Fruit fly (Drosophila melanogaster) whole organism, embryonic: ENCODE data around the gene Iru.

ENCODE experiments used
- Ada2b ChIP-seq: fragments of 200-800 bp; sonication (Bioruptor generic); IDR thresholded peaks from 2 replicates; pipeline ENCODE4 v1.3.6; 2022; ENCODE audit warnings: missing biosample characterization, missing genetic modification characterization
- Asciz ChIP-seq: fragments of 200-800 bp; sonication (Bioruptor generic); optimal IDR thresholded peaks from 2 replicates; lab custom pipeline; 2017; ENCODE audit warnings: missing biosample characterization, mild to moderate bottlenecking, missing genetic modification characterization, missing genetic modification reagents
- Awh ChIP-seq: fragments of 200-800 bp; sonication (Bioruptor generic); IDR thresholded peaks from 2 replicates; pipeline ENCODE4, ENCODE4 v1.3.6; 2022; ENCODE audit warnings: missing biosample characterization, missing genetic modification characterization
- B-H2 ChIP-seq: fragments of 200-800 bp; sonication (Bioruptor generic); optimal IDR thresholded peaks from 2 replicates; lab custom pipeline; 2018; ENCODE audit warnings: missing biosample characterization, mild to moderate bottlenecking, missing genetic modification characterization
- CG10147 ChIP-seq: fragments of 200-800 bp; sonication (Bioruptor generic); optimal IDR thresholded peaks from 2 replicates; lab custom pipeline; 2019; ENCODE audit warnings: missing biosample characterization, mild to moderate bottlenecking, missing genetic modification characterization, moderate library complexity
- CG10321 ChIP-seq: fragments of 200-800 bp; sonication (Bioruptor generic); IDR thresholded peaks from 2 replicates; pipeline ENCODE4 v1.3.6; 2022; ENCODE audit warnings: missing biosample characterization, missing genetic modification characterization
- CG10543 ChIP-seq: fragments of 200-800 bp; sonication (Bioruptor generic); optimal IDR thresholded peaks from 3 replicates; lab custom pipeline; 2017; ENCODE audit warnings: missing biosample characterization, mild to moderate bottlenecking, missing genetic modification characterization, moderate library complexity
- CG11085 ChIP-seq: fragments of 200-800 bp; sonication (Bioruptor generic); IDR thresholded peaks from 2 replicates; pipeline ENCODE4 v1.3.6; 2022; ENCODE audit warnings: missing biosample characterization, missing genetic modification characterization
- CG11247 ChIP-seq: fragments of 200-800 bp; sonication (Bioruptor generic); IDR thresholded peaks from 2 replicates; pipeline ENCODE4 v1.3.6; 2022; ENCODE audit warnings: missing biosample characterization, missing genetic modification characterization
- CG12391 ChIP-seq: fragments of 200-800 bp; sonication (Bioruptor generic); optimal IDR thresholded peaks from 3 replicates; lab custom pipeline; 2018; ENCODE audit warnings: missing biosample characterization, mild to moderate bottlenecking, missing genetic modification characterization, moderate library complexity
- CG13424 ChIP-seq: fragments of 200-800 bp; sonication (Bioruptor generic); optimal IDR thresholded peaks from 2 replicates; lab custom pipeline; 2019; ENCODE audit warnings: missing biosample characterization, mild to moderate bottlenecking, missing genetic modification characterization, moderate library complexity
- CG13894 ChIP-seq: fragments of 200-800 bp; sonication (Bioruptor generic); optimal IDR thresholded peaks from 3 replicates; lab custom pipeline; 2018; ENCODE audit warnings: missing biosample characterization, mild to moderate bottlenecking, missing genetic modification characterization, moderate library complexity
- CG15073 ChIP-seq: fragments of 200-800 bp; sonication (Bioruptor generic); optimal IDR thresholded peaks from 2 replicates; lab custom pipeline; 2016; ENCODE audit warnings: missing biosample characterization, missing genetic modification characterization
- CG15601 ChIP-seq: fragments of 200-800 bp; sonication (Bioruptor generic); optimal IDR thresholded peaks from 3 replicates; lab custom pipeline; 2019; ENCODE audit warnings: missing biosample characterization, mild to moderate bottlenecking, missing genetic modification characterization, moderate library complexity
- CG17385 ChIP-seq: fragments of 200-800 bp; sonication (Bioruptor generic); optimal IDR thresholded peaks from 3 replicates; lab custom pipeline; 2018; ENCODE audit warnings: missing biosample characterization, mild to moderate bottlenecking, missing genetic modification characterization
- CG18619 ChIP-seq: fragments of 200-800 bp; sonication (Bioruptor generic); optimal IDR thresholded peaks from 3 replicates; lab custom pipeline; 2017; ENCODE audit warnings: missing biosample characterization, mild to moderate bottlenecking, missing genetic modification characterization
- CG3407 ChIP-seq: fragments of 200-800 bp; sonication (Bioruptor generic); optimal IDR thresholded peaks from 2 replicates; lab custom pipeline; 2018; ENCODE audit warnings: missing biosample characterization, mild to moderate bottlenecking, missing genetic modification characterization
- CG3847 ChIP-seq: fragments of 200-800 bp; sonication (Bioruptor generic); IDR thresholded peaks from 2 replicates; pipeline ENCODE4 v1.3.6; 2022; ENCODE audit warnings: missing biosample characterization, missing genetic modification characterization
- CG4404 ChIP-seq: fragments of 200-800 bp; sonication (Bioruptor generic); IDR thresholded peaks from 2 replicates; pipeline ENCODE4 v1.3.6; 2022; ENCODE audit warnings: missing biosample characterization, missing genetic modification characterization
- CG7987 ChIP-seq: fragments of 200-800 bp; sonication (Bioruptor generic); optimal IDR thresholded peaks from 2 replicates; lab custom pipeline; 2018; ENCODE audit warnings: missing biosample characterization, mild to moderate bottlenecking, missing genetic modification characterization, moderate library complexity
- CG8290 ChIP-seq, 3 experiments: fragments of 200-800 bp; sonication (Bioruptor generic); optimal IDR thresholded peaks; 2 replicates each; lab custom pipeline; 2016 to 2019; ENCODE audit warnings: missing biosample characterization in 3 of 3, missing genetic modification characterization in 3 of 3, mild to moderate bottlenecking in 2 of 3, moderate library complexity in 1 of 3
- CG9727 ChIP-seq: fragments of 200-800 bp; sonication (Bioruptor generic); optimal IDR thresholded peaks from 3 replicates; lab custom pipeline; 2017; ENCODE audit warnings: missing biosample characterization, mild to moderate bottlenecking, missing genetic modification characterization
- Dad ChIP-seq: fragments of 200-800 bp; sonication (Bioruptor generic); optimal IDR thresholded peaks from 3 replicates; lab custom pipeline; 2016; ENCODE audit warnings: missing biosample characterization, missing genetic modification characterization
- Dbx ChIP-seq: fragments of 200-800 bp; sonication (Bioruptor generic); IDR thresholded peaks from 3 replicates; pipeline ENCODE4 v1.3.6; 2022; ENCODE audit warnings: missing biosample characterization, missing genetic modification characterization
- Deaf1 ChIP-seq: fragments of 200-800 bp; optimal IDR thresholded peaks from 3 replicates; lab custom pipeline; 2019; ENCODE audit warnings: missing biosample characterization, mild to moderate bottlenecking, missing genetic modification characterization, moderate library complexity
- Dll ChIP-seq: fragments of 200-800 bp; sonication (Bioruptor generic); IDR thresholded peaks from 4 replicates; pipeline ENCODE4 v1.3.6; 2022; ENCODE audit warnings: missing biosample characterization, missing genetic modification characterization; ENCODE audit not compliant: partially characterized antibody
- H2.0 ChIP-seq: fragments of 200-800 bp; sonication (Bioruptor generic); IDR thresholded peaks from 2 replicates; pipeline ENCODE4 v1.3.6; 2022; ENCODE audit warnings: missing biosample characterization, missing genetic modification characterization
- Hr39 ChIP-seq: fragments of >200 bp; optimal IDR thresholded peaks from 2 replicates; lab custom pipeline; 2017
- Lpt ChIP-seq: fragments of >200 bp; optimal IDR thresholded peaks from 2 replicates; lab custom pipeline; 2018; ENCODE audit warnings: missing biosample characterization, missing genetic modification characterization
- Mes4 ChIP-seq: fragments of 200-800 bp; sonication (Bioruptor generic); optimal IDR thresholded peaks from 2 replicates; lab custom pipeline; 2016; ENCODE audit warnings: missing biosample characterization, missing genetic modification characterization
- Mrtf ChIP-seq: fragments of 200-800 bp; sonication (Bioruptor generic); IDR thresholded peaks from 3 replicates; pipeline ENCODE4 v1.3.6; 2022; ENCODE audit warnings: missing biosample characterization, missing genetic modification characterization
- Nf-YC ChIP-seq: fragments of 200-800 bp; optimal IDR thresholded peaks from 3 replicates; lab custom pipeline; 2019; ENCODE audit warnings: missing biosample characterization, mild to moderate bottlenecking, missing genetic modification characterization, moderate library complexity
- NfI ChIP-seq: fragments of 200-800 bp; sonication (Bioruptor generic); optimal IDR thresholded peaks from 3 replicates; lab custom pipeline; 2018; ENCODE audit warnings: missing biosample characterization, mild to moderate bottlenecking, missing genetic modification characterization, moderate library complexity
- Oaz ChIP-seq: fragments of 200-800 bp; sonication (Bioruptor generic); IDR thresholded peaks from 2 replicates; pipeline ENCODE4 v1.3.6; 2022; ENCODE audit warnings: missing biosample characterization, missing genetic modification characterization
- Ptx1 ChIP-seq: fragments of 200-800 bp; sonication (Bioruptor generic); IDR thresholded peaks from 2 replicates; pipeline ENCODE4 v1.3.6; 2022; ENCODE audit warnings: missing biosample characterization, missing genetic modification characterization
- Sry-β ChIP-seq: fragments of 200-800 bp; sonication (Bioruptor generic); optimal IDR thresholded peaks from 2 replicates; lab custom pipeline; 2018; ENCODE audit warnings: missing biosample characterization, mild to moderate bottlenecking, missing genetic modification characterization, moderate library complexity
- bcd ChIP-seq: fragments of 200-800 bp; sonication (Bioruptor generic); optimal IDR thresholded peaks from 2 replicates; lab custom pipeline; 2017; ENCODE audit warnings: missing biosample characterization, mild to moderate bottlenecking, missing genetic modification characterization
- bowl ChIP-seq: fragments of 200-800 bp; sonication (Bioruptor generic); IDR thresholded peaks from 2 replicates; pipeline ENCODE4 v1.3.6; 2022; ENCODE audit warnings: missing biosample characterization, missing genetic modification characterization
- chinmo ChIP-seq: fragments of 200-800 bp; sonication (Bioruptor generic); IDR thresholded peaks from 4 replicates; pipeline ENCODE4 v1.3.6; 2022; ENCODE audit warnings: missing biosample characterization, missing genetic modification characterization; ENCODE audit not compliant: partially characterized antibody
- chm ChIP-seq: fragments of 200-800 bp; sonication (Bioruptor generic); IDR thresholded peaks from 2 replicates; pipeline ENCODE4 v1.3.6; 2022; ENCODE audit warnings: missing biosample characterization, missing genetic modification characterization
- en ChIP-seq: fragments of 200-800 bp; sonication (Bioruptor generic); optimal IDR thresholded peaks from 2 replicates; lab custom pipeline; 2016; ENCODE audit warnings: missing biosample characterization, missing genetic modification characterization
- esg ChIP-seq: fragments of 200-800 bp; sonication (Bioruptor generic); conservative IDR thresholded peaks from 2 replicates; pipeline ENCODE4 v1.3.6; 2022; ENCODE audit warnings: missing biosample characterization, missing genetic modification characterization
- fd102C ChIP-seq: fragments of 200-800 bp; sonication (Bioruptor generic); optimal IDR thresholded peaks from 2 replicates; lab custom pipeline; 2018; ENCODE audit warnings: missing biosample characterization, mild to moderate bottlenecking, missing genetic modification characterization, moderate library complexity
- fru ChIP-seq: fragments of >200 bp; optimal IDR thresholded peaks from 2 replicates; lab custom pipeline; 2017
- luna ChIP-seq: fragments of 200-800 bp; sonication (Bioruptor generic); optimal IDR thresholded peaks from 2 replicates; lab custom pipeline; 2016; ENCODE audit warnings: missing biosample characterization, missing genetic modification characterization
- p53 ChIP-seq: fragments of 200-800 bp; sonication (Bioruptor generic); optimal IDR thresholded peaks from 2 replicates; lab custom pipeline; 2016; ENCODE audit warnings: missing biosample characterization, missing genetic modification characterization
- psq ChIP-seq: fragments of 200-800 bp; sonication (Bioruptor generic); optimal IDR thresholded peaks from 2 replicates; lab custom pipeline; 2017; ENCODE audit warnings: missing biosample characterization, missing genetic modification characterization
- pzg ChIP-seq: fragments of 200-800 bp; sonication (Bioruptor generic); optimal IDR thresholded peaks from 3 replicates; lab custom pipeline; 2018; ENCODE audit warnings: missing biosample characterization, mild to moderate bottlenecking, missing genetic modification characterization, moderate library complexity
- salm ChIP-seq: fragments of 200-800 bp; sonication (Bioruptor generic); optimal IDR thresholded peaks from 2 replicates; lab custom pipeline; 2018; ENCODE audit warnings: missing biosample characterization, mild to moderate bottlenecking, missing genetic modification characterization
- slbo ChIP-seq: fragments of 200-800 bp; sonication (Bioruptor generic); IDR thresholded peaks from 2 replicates; pipeline ENCODE4 v1.3.6; 2022; ENCODE audit warnings: missing biosample characterization, missing genetic modification characterization
- slp2 ChIP-seq: fragments of 200-800 bp; sonication (Bioruptor generic); optimal IDR thresholded peaks from 2 replicates; lab custom pipeline; 2016; ENCODE audit warnings: missing biosample characterization, missing genetic modification characterization
- stc ChIP-seq: fragments of 200-800 bp; sonication (Bioruptor generic); IDR thresholded peaks from 2 replicates; pipeline ENCODE4 v1.3.6; 2022; ENCODE audit warnings: missing biosample characterization, missing genetic modification characterization

Iru gene

dm6 chr3R:9001720-9002240, 4.5 kb upstream of the Iru start (continued):
- no peak for TF ChIP-seq CG15073 (GFP tag; lab: Kevin White, UChicago)
- no peak for TF ChIP-seq CG18619 (GFP tag; lab: Kevin White, UChicago)
- TF ChIP-seq slbo (GFP tag; lab: Robert Waterston, UW) = no peak
- no peak for TF ChIP-seq fd102C (GFP tag; lab: Kevin White, UChicago)
- TF ChIP-seq CG7987 (GFP tag; lab: Kevin White, UChicago) = no peak
- no peak for TF ChIP-seq bowl (GFP tag; lab: Robert Waterston, UW)
- peak; percentile 37 for TF ChIP-seq B-H2 (GFP tag; lab: Kevin White, UChicago)
- no peak for TF ChIP-seq Ada2b (GFP tag; lab: Robert Waterston, UW)
- TF ChIP-seq CG11085 (GFP tag; lab: Robert Waterston, UW) = no peak
- no peak for TF ChIP-seq Nf-YC (tag; lab: Kevin White, UChicago)
- TF ChIP-seq CG8290 (GFP tag; optimal IDR thresholded peaks at IDR 0.05; lab: Kevin White, UChicago) = no peak
- TF ChIP-seq CG8290 (tag; optimal IDR thresholded peaks at IDR 0.05; lab: Kevin White, UChicago) = no peak
- no peak for TF ChIP-seq Dll
- TF ChIP-seq psq = no peak
- TF ChIP-seq Sry-β (GFP tag; lab: Kevin White, UChicago) = no peak
- TF ChIP-seq CG13424 (tag; lab: Kevin White, UChicago) = no peak
- TF ChIP-seq chm (GFP tag; lab: Robert Waterston, UW) = no peak
- TF ChIP-seq CG3847 = no peak
- TF ChIP-seq H2.0 (GFP tag; lab: Robert Waterston, UW) = no peak
- no peak for TF ChIP-seq Ptx1 (GFP tag; lab: Robert Waterston, UW)
- no peak for TF ChIP-seq CG4404 (GFP tag; lab: Robert Waterston, UW)
- no peak for TF ChIP-seq CG15601
- TF ChIP-seq Dbx (GFP tag; lab: Robert Waterston, UW) = peak; percentile 14; the same call in 1 of the 3 replicates
- TF ChIP-seq Mrtf (GFP tag; lab: Robert Waterston, UW) = no peak
- no peak for TF ChIP-seq NfI (GFP tag; lab: Kevin White, UChicago)
- TF ChIP-seq CG10321 (GFP tag; lab: Robert Waterston, UW) = no peak
- no peak for TF ChIP-seq CG17385 (GFP tag; lab: Kevin White, UChicago)
- TF ChIP-seq Dad (GFP tag; lab: Kevin White, UChicago) = no peak
- no peak for TF ChIP-seq CG9727 (GFP tag; lab: Kevin White, UChicago)
- no peak for TF ChIP-seq CG12391 (tag; lab: Kevin White, UChicago)
- 0 out of 4 replicates have a peak, but pooled peaks have one; percentile 43 for TF ChIP-seq chinmo
- TF ChIP-seq CG10147 (GFP tag; lab: Kevin White, UChicago) = no peak
- no peak for TF ChIP-seq Hr39 (lab: Kevin White, UChicago)
- TF ChIP-seq CG3407 (GFP tag; lab: Kevin White, UChicago) = no peak
- TF ChIP-seq luna (GFP tag; lab: Kevin White, UChicago) = no peak
- TF ChIP-seq fru (lab: Kevin White, UChicago) = no peak
- no peak for TF ChIP-seq pzg (GFP tag; lab: Kevin White, UChicago)
- 0 out of 2 replicates have a peak, but pooled peaks have one; percentile 11 for TF ChIP-seq stc (GFP tag; lab: Robert Waterston, UW)
- TF ChIP-seq bcd (GFP tag; lab: Kevin White, UChicago) = no peak
- no peak for TF ChIP-seq salm
- TF ChIP-seq Oaz = no peak
- TF ChIP-seq slp2 (GFP tag; lab: Kevin White, UChicago) = no peak
- TF ChIP-seq Mes4 (GFP tag; lab: Kevin White, UChicago) = no peak
- peak; percentile 87 for TF ChIP-seq Deaf1 (tag; lab: Kevin White, UChicago)
- TF ChIP-seq Asciz (GFP tag; lab: Kevin White, UChicago) = no peak
- TF ChIP-seq p53 (GFP tag; lab: Kevin White, UChicago) = no peak
- TF ChIP-seq CG11247 (GFP tag; lab: Robert Waterston, UW) = no peak
- TF ChIP-seq CG10543 (GFP tag; lab: Kevin White, UChicago) = peak; percentile 11
- TF ChIP-seq Lpt = no peak
- TF ChIP-seq CG13894 (tag; lab: Kevin White, UChicago) = peak; percentile 40
- TF ChIP-seq esg (GFP tag; lab: Robert Waterston, UW) = no peak
- no peak for TF ChIP-seq Awh (GFP tag; lab: Robert Waterston, UW)
- no peak for TF ChIP-seq en (GFP tag; lab: Kevin White, UChicago)
